Worm (Caenorhabditis elegans): ENCODE data around the gene asp-6.

Gene asp-6

DNA sequence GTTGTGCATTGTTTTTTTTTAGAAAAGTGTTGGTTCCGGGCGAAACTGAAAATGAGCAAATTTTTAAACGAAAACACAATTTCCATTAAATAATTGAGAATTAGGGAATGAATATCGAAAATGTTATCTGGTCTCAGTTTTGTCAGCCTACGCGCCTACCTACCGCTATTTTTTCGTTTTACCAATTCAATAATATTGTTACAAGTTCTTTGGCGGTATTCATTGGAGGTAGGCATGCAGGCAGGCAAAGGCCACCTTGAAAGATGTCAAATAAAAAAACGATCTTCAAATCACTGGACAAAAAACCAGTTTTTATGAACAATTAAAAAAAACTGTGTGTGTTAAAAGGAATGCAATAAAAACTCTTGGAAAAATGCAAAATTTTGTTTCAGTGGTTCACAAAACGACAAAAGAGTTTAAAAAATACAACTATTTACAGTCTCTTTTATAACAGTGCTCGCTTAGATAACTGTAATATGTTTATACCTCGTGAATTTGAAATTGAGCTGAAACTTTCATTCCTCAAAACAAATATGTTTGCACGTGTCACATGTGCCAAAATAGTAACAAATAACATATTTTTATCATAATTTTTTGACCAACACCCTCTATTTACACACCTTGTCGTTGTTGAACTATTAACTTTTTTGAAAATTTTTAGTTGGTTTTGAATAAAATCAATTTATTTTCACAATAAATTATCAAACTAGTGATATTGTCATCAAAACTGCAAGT, 35.9 kb upstream of the asp-6 start, which contains the start of gene W02D7.11:
W02D7.11 (minus strand) TSS at position 51 of the 735 bp plus-strand sequence.
- TF ChIP-seq tbx-8 (GFP tag; optimal IDR thresholded peaks at IDR 0.05) (no peak), lin-13 (tag; optimal IDR thresholded peaks at IDR 0.05) (no peak), elt-3 (tag; optimal IDR thresholded peaks at IDR 0.05) (no peak), unc-62 (GFP tag; optimal IDR thresholded peaks at IDR 0.05) (no peak)

DNA sequence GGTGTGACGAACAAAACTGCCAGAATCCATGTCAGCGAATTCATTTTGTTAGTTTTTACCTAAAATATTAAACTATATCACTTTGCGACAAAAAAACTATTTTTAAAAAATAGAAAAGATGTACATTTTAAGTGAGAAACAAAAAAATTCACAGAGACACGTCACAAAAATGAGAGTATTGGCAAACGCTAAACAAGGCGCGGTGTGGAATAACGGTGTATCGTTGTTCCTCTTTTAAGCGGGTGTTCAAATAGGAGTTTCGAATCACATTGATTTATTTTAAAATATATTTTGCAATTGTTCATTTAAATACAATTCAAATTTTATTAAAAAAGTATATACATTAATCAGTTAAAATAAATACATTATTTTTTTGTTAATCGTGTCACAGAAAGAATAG, 33.8 kb upstream of the asp-6 start, which contains the start of gene sel-9:
sel-9 (minus strand) TSS at position 59 of the 400 bp plus-strand sequence.
- peak; percentile 5 for TF ChIP-seq unc-120 (tag; optimal IDR thresholded peaks at IDR 0.05; ENCODE audit: poor library complexity, severe bottlenecking)
- no peak for TF ChIP-seq tbx-8 (GFP tag; optimal IDR thresholded peaks at IDR 0.05)
- TF ChIP-seq lsy-2 (tag; optimal IDR thresholded peaks at IDR 0.05) = peak; percentile 15
- peak; percentile 39 for TF ChIP-seq mep-1 (tag; optimal IDR thresholded peaks at IDR 0.05)
- TF ChIP-seq bed-3 (GFP tag; optimal IDR thresholded peaks at IDR 0.05) = no peak
- TF ChIP-seq nhr-237 (tag; optimal IDR thresholded peaks at IDR 0.05) = peak; percentile 35
- no peak for TF ChIP-seq mab-5 (tag; optimal IDR thresholded peaks at IDR 0.05)

DNA sequence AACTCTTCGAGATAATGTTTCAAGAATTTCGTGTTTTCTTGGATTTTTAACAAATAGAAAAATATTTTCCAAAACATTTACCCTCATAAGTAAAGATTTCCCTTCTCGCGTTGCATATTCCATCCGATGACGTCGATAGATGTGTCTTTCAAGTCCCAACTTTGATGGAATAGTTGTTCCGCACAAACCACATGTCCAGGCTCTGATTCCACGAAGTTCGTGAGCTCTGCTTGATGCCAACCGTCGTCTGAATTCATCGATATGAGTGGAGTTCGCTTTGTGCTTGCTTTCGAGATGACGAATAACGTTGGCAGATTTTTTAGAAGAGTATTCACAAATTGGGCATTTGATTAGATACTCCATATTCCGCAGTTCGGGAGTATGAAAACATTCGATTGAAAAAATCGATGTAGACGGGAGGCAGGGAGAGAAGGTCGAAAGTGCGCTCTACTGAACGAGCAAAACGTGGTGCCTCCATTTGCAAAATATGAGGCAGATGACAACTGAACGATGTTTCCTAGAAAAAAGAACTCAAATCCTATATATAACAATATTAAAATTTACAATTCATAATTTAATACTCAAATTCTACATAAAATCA, 32.3 kb upstream of the asp-6 start, which contains the start of gene W02D7.6:
W02D7.6 (minus strand) TSS at position 573 of the 601 bp plus-strand sequence.
- peak; percentile 9 for TF ChIP-seq mep-1 (tag; optimal IDR thresholded peaks at IDR 0.05)
- TF ChIP-seq nhr-237 (tag; optimal IDR thresholded peaks at IDR 0.05) = no peak

DNA sequence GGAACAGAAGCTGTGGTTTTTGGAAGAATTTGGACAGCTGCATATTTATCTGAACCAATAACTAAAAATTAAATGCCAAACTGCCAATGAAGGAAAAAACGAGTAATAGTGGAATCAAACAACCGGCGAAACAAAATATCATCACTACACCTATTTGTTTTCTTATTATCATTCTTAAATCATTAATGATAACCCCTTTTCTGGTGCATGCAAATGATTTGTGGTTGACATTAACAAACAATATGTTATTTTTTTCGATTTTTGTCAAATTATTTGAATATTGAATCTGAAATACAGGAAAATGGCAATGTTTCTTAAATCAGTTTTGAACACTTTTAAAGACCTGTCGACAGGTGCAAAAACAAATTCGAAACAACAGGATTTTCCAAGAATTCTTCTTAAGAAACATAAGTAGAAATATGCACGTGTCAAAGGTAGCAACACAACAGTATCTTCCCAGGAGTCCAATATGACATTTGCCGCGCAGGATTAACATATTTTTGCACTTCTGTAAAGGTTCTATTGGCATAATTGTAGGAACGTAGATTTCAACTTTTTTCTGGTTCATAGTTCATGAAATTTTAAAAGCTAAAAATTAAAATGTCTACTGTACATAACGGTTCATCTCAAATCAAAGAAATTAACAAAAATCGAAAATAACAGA, 30.6 kb upstream of the asp-6 start, which contains the start of gene W02D7.5:
W02D7.5 (minus strand) TSS at position 51 of the 664 bp plus-strand sequence.
- no peak for TF ChIP-seq ham-2 (GFP tag; optimal IDR thresholded peaks at IDR 0.05)
- TF ChIP-seq mab-5 (tag; optimal IDR thresholded peaks at IDR 0.05) = no peak
- no peak for TF ChIP-seq drap-1 (GFP tag; optimal IDR thresholded peaks at IDR 0.05)
- TF ChIP-seq blmp-1 (tag; optimal IDR thresholded peaks at IDR 0.05) = no peak
- TF ChIP-seq snpc-4 (tag; optimal IDR thresholded peaks at IDR 0.05) = no peak

DNA sequence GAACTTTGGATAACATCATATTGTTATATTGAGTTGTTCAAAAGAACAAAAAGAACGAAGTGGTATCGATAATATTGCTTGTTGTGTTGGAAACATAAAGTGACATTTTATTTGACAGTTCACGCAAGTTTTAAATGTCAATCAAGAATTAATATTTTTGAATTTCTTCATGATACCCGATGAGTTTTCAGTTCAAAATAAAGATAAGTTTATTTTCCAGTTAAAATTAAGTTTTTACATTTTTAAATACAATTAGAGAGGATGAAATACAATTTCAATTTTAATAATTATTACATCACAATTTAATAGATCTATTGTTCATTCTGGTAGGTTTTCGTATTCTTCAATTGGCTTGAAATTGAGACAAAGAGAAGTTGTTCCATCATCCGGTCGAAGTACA, 28.8 kb upstream of the asp-6 start, which contains the start of gene W02D7.4:
W02D7.4 (minus strand) TSS at position 101 of the 400 bp plus-strand sequence.
- TF ChIP-seq pha-4 (tag; optimal IDR thresholded peaks at IDR 0.05) (no peak), drap-1 (GFP tag; optimal IDR thresholded peaks at IDR 0.05) (no peak), nhr-237 (tag; optimal IDR thresholded peaks at IDR 0.05) (no peak), hlh-1 (tag; optimal IDR thresholded peaks at IDR 0.05) (no peak), elt-3 (tag; optimal IDR thresholded peaks at IDR 0.05) (no peak), ceh-39 (tag; optimal IDR thresholded peaks at IDR 0.05) (no peak), nhr-12 (tag; optimal IDR thresholded peaks at IDR 0.05) (no peak), unc-62 (GFP tag; optimal IDR thresholded peaks at IDR 0.05) (no peak), ces-1 (GFP tag; optimal IDR thresholded peaks at IDR 0.05) (no peak), zip-8 (tag; optimal IDR thresholded peaks at IDR 0.05) (no peak), lin-32 (GFP tag; optimal IDR thresholded peaks at IDR 0.05) (no peak)

DNA sequence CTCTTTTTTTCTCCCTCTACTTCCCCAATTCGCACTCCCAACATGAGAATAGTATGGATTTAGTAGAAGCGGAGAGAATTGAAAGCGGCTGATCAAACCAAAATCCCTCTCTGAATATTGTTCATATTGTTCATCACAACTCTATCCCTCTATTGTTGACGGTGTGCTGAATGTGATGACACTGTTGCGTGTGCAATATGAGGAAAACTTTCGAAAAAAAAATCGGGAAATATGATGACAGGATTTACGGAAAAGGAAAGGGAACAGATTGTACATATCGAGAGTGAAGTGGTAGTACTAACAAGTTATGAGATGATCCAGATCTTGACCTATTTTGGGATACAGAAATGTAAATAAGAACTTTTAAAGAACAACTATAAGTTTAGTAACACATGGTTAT, 27.1 kb upstream of the asp-6 start, which contains the start of gene smex-1:
smex-1 (minus strand) TSS at position 101 of the 400 bp plus-strand sequence.
- no peak for TF ChIP-seq mep-1 (tag; optimal IDR thresholded peaks at IDR 0.05)
- no peak for TF ChIP-seq bed-3 (GFP tag; optimal IDR thresholded peaks at IDR 0.05)
- TF ChIP-seq nhr-237 (tag; optimal IDR thresholded peaks at IDR 0.05) = no peak
- TF ChIP-seq tbx-8 (GFP tag; optimal IDR thresholded peaks at IDR 0.05) = no peak
- TF ChIP-seq hlh-1 (tag; optimal IDR thresholded peaks at IDR 0.05) = no peak
- TF ChIP-seq lsy-2 (tag; optimal IDR thresholded peaks at IDR 0.05) = no peak
- TF ChIP-seq nhr-28 (tag; optimal IDR thresholded peaks at IDR 0.05) = no peak
- TF ChIP-seq nhr-12 (tag; optimal IDR thresholded peaks at IDR 0.05) = no peak
- no peak for TF ChIP-seq blmp-1 (tag; optimal IDR thresholded peaks at IDR 0.05)
- no peak for TF ChIP-seq ztf-11 (tag; optimal IDR thresholded peaks at IDR 0.05)
- TF ChIP-seq ceh-43 (GFP tag; optimal IDR thresholded peaks at IDR 0.05) = no peak
- TF ChIP-seq elt-3 (tag; optimal IDR thresholded peaks at IDR 0.05) = no peak
- TF ChIP-seq lin-32 (GFP tag; optimal IDR thresholded peaks at IDR 0.05) = no peak
- TF ChIP-seq ham-2 (GFP tag; optimal IDR thresholded peaks at IDR 0.05) = no peak
- TF ChIP-seq M03D4.4 (tag; optimal IDR thresholded peaks at IDR 0.05) = no peak
- TF ChIP-seq unc-120 (tag; optimal IDR thresholded peaks at IDR 0.05; ENCODE audit: poor library complexity, severe bottlenecking) = no peak
- TF ChIP-seq flh-1 (GFP tag; optimal IDR thresholded peaks at IDR 0.05) = no peak
